Worm (Caenorhabditis elegans): Measurements from ENCODE around the gene R11G1.7.

DNA sequence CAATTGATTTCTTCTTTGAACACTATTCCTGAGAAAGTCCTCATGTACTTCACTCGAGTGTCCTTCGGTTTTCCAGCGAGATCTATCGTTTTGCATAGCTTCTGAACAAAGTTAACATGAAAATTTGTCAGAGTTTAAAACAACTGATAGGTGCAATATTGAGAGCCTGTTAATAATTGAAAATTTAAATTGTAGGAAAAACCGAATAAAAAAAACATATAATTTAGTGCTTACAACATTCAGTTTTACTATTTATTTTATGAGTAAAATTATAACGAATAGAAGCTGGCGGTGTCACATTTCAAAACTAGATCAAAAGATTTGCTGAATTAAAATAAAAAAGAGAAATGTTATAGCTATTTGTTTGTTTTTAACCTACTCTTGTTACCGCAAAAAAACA lies 37.1 kb downstream of the R11G1.7 start, which contains the start of gene C02F12.8:
- TF ChIP-seq zip-5 (tag; optimal IDR thresholded peaks at IDR 0.05) (no peak), pqm-1 (tag; optimal IDR thresholded peaks at IDR 0.05) (no peak), ceh-30 (tag; optimal IDR thresholded peaks at IDR 0.05) (no peak), ref-2 (tag; optimal IDR thresholded peaks at IDR 0.05) (no peak), nhr-11 (tag; optimal IDR thresholded peaks at IDR 0.05) (no peak), F13H6.1 (tag; optimal IDR thresholded peaks at IDR 0.05) (no peak), eyg-1 (tag; optimal IDR thresholded peaks at IDR 0.05) (no peak), tbx-2 (tag; optimal IDR thresholded peaks at IDR 0.05) (no peak)
